Fruit fly (Drosophila melanogaster) whole organism, wandering third instar larva: Measurements from ENCODE around the gene CG33969.
A peak's percentile ranks its signal among the peaks of the same experiment; 100 is the strongest.

ENCODE experiments used
- Abd-B ChIP-seq: fragments of >200 bp; optimal IDR thresholded peaks from 2 replicates; lab custom pipeline; 2017; ENCODE audit warnings: missing biosample characterization, missing genetic modification characterization
- Dfd ChIP-seq: fragments of >200 bp; optimal IDR thresholded peaks from 2 replicates; lab custom pipeline; 2017; ENCODE audit warnings: missing biosample characterization, missing genetic modification characterization
- Dif ChIP-seq: fragments of 200-275, 200-300 bp; sonication (Bioruptor generic); optimal IDR thresholded peaks from 2 replicates; lab custom pipeline; 2018; ENCODE audit warnings: missing biosample characterization, missing genetic modification characterization; ENCODE audit not compliant: partially characterized antibody
- Myc ChIP-seq: fragments of >200 bp; optimal IDR thresholded peaks from 2 replicates; lab custom pipeline; 2017
- OdsH ChIP-seq: fragments of 200-800 bp; sonication (Bioruptor generic); optimal IDR thresholded peaks from 2 replicates; lab custom pipeline; 2016; ENCODE audit warnings: missing biosample characterization, mild to moderate bottlenecking, missing genetic modification characterization
- Sp1 ChIP-seq: fragments of 200-800 bp; sonication (Bioruptor generic); optimal IDR thresholded peaks from 3 replicates; lab custom pipeline; 2019; ENCODE audit warnings: missing biosample characterization, mild to moderate bottlenecking, missing genetic modification characterization, moderate library complexity
- br ChIP-seq: fragments of 200-800 bp; sonication (Bioruptor generic); optimal IDR thresholded peaks from 2 replicates; lab custom pipeline; 2016; ENCODE audit warnings: missing biosample characterization, missing genetic modification characterization
- pan ChIP-seq: fragments of >200 bp; optimal IDR thresholded peaks from 2 replicates; lab custom pipeline; 2017
- psq ChIP-seq: fragments of 200-800 bp; sonication (Bioruptor generic); optimal IDR thresholded peaks from 3 replicates; lab custom pipeline; 2017; ENCODE audit warnings: missing biosample characterization, mild to moderate bottlenecking, missing genetic modification characterization, moderate library complexity
- tai ChIP-seq: sonication (Bioruptor generic); optimal IDR thresholded peaks from 2 replicates; lab custom pipeline; 2016; ENCODE audit warnings: missing biosample characterization, missing genetic modification characterization
- usp ChIP-seq: fragments of >200 bp; optimal IDR thresholded peaks from 2 replicates; lab custom pipeline; 2017; ENCODE audit warnings: missing biosample characterization, missing genetic modification characterization
- woc ChIP-seq: sonication (Bioruptor generic); optimal IDR thresholded peaks from 2 replicates; lab custom pipeline; 2016; ENCODE audit warnings: missing biosample characterization, mild to moderate bottlenecking, missing genetic modification characterization

DNA sequence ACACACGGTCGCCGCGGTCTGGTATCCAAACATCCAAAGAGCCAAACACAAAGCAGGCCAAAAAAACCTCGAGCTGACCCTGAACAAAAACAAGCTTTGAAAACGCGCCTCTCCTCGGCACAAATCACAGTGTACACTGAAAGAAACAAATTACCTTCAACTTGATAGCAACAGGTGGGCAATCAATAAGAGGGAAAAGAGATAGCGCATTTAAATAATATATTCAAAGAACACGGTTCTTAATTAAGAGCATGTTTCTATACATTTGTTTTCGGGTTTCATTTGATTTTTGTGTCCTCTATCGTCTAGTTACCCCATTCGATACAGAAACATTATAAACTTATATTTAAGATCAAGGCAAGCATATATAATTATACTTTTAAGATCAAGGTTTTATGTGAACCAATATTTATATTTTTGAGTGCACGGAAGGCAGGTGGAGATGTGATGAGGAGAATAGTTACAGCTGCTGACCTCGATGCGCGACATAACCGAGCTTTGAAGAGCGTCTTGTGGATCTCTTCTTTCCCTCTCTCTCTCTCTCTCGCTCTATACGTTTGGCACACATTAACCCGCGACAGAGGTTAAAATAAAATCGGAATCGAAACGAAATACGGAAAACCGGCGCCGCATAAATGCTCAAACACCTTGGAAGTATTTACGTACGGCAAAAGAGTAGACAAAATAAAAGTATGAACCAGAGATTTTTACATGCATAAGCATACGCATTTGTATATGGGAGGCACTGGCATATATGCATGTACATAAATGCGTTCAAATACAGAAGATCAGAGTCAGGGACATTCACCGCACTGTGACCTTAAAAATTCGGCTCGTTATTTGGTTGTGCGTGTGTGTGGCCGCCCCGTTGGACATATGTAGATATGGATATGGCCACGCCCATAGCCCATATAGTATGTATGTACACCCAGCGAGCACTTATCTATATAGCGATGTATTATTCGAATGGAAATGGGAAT is 5.2 kb upstream of the CG33969 start:
- TF ChIP-seq psq (peak; percentile 59), Abd-B (GFP tag; lab: Kevin White, UChicago) (no peak), Myc (lab: Kevin White, UChicago) (no peak), pan (lab: Kevin White, UChicago) (no peak), OdsH (peak; percentile 66), Sp1 (GFP tag; lab: Kevin White, UChicago) (peak; percentile 60), br (peak; percentile 69), usp (no peak), Dfd (GFP tag; lab: Kevin White, UChicago) (no peak), Dif (GFP tag; lab: Kevin White, UChicago) (peak; percentile 14), tai (GFP tag; lab: Kevin White, UChicago) (no peak), woc (GFP tag; lab: Kevin White, UChicago) (peak; percentile 55)
